Worm (Caenorhabditis elegans) whole organism, midembryonic: ENCODE results near the gene inso-1.

Source experiments
- cog-1 ChIP-seq: sonication (generic microtip); optimal IDR thresholded peaks from 2 replicates; lab custom pipeline; 2016; ENCODE audit warnings: missing genetic modification characterization, missing compliant biosample characterization
- tab-1 ChIP-seq: fragments of 200-800 bp; sonication (Bioruptor generic); IDR thresholded peaks from 2 replicates; pipeline ENCODE4 v1.3.6; 2022; ENCODE audit warnings: missing genetic modification characterization, missing compliant biosample characterization
- ztf-23 ChIP-seq: fragments of 200-800 bp; sonication (Bioruptor generic); IDR thresholded peaks from 2 replicates; pipeline ENCODE4 v1.3.6; 2022; ENCODE audit warnings: missing genetic modification reagents, missing genetic modification characterization, missing compliant biosample characterization

DNA sequence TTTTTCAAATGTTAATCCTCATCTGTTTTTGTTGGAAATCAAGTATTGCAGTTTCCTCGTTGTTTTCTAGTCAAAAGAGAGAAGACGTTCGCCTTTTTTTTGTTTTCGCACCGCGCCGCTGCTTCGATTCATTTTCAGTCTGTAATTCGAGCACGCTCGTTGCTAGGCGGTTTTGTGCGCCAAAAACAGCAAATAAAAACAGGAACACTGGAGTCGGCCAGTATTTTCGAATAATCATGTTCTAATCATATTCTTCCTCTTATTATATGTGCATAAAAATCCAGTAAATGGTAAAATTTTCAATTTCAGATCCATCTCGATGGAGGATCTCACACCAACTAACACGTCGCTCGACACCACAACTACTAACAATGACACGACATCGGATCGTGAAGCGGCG lies 21.1 kb downstream of the inso-1 start, which contains the start of gene pdk-1:
- no peak for TF ChIP-seq ztf-23 (GFP tag; lab: Robert Waterston, UW)
- TF ChIP-seq cog-1 (tag; lab: Kevin White, UChicago), result no peak
- no peak for TF ChIP-seq tab-1 (GFP tag; lab: Robert Waterston, UW)
